Worm (Caenorhabditis elegans) whole organism, L4 larva: ENCODE measurements around the gene orc-5.

ENCODE experiments used
- R02D3.7 ChIP-seq: fragments of 150-350 bp; sonication (generic microtip); optimal IDR thresholded peaks from 3 replicates; lab custom pipeline; 2014; ENCODE audit warnings: missing biosample characterization, missing genetic modification characterization
- T20F7.1 ChIP-seq: fragments of 200-800 bp; sonication (Bioruptor generic); optimal IDR thresholded peaks from 2 replicates; lab custom pipeline; 2018; ENCODE audit warnings: mild to moderate bottlenecking, missing genetic modification characterization, missing compliant biosample characterization
- Y48G9A.11 ChIP-seq: fragments of 200-800 bp; sonication (Bioruptor generic); IDR thresholded peaks from 2 replicates; pipeline ENCODE4 v1.3.6; 2022; ENCODE audit warnings: missing genetic modification reagents, missing genetic modification characterization, missing compliant biosample characterization
- aha-1 ChIP-seq: fragments of 150-350 bp; peaks from one replicate; lab custom pipeline; 2014; ENCODE audit warnings: missing biosample characterization, missing genetic modification characterization
- ceh-44 ChIP-seq: fragments of 200-800 bp; sonication (Bioruptor generic); IDR thresholded peaks from 2 replicates; pipeline ENCODE4 v1.3.6; 2022; ENCODE audit warnings: missing genetic modification reagents, missing genetic modification characterization, missing compliant biosample characterization
- ctbp-1 ChIP-seq: fragments of 200-800 bp; sonication (Bioruptor generic); IDR thresholded peaks from 2 replicates; pipeline ENCODE4 v1.3.6; 2022; ENCODE audit warnings: missing genetic modification reagents, missing genetic modification characterization, missing compliant biosample characterization
- daf-16 ChIP-seq, 3 experiments: sonication (generic microtip); optimal IDR thresholded peaks; 2 replicates each; lab custom pipeline; 2016 to 2017; ENCODE audit warnings: missing genetic modification characterization in 3 of 3, missing genetic modification reagents in 3 of 3, mild to moderate bottlenecking in 2 of 3, missing compliant biosample characterization in 2 of 3, missing biosample characterization in 1 of 3, moderate library complexity in 1 of 3
- daf-8 ChIP-seq: fragments of 200-800 bp; sonication (Bioruptor generic); IDR thresholded peaks from 2 replicates; pipeline ENCODE4 v1.3.6; 2022; ENCODE audit warnings: missing genetic modification characterization, missing compliant biosample characterization
- dmd-6 ChIP-seq: fragments of 200-800 bp; sonication (Bioruptor generic); IDR thresholded peaks from 2 replicates; pipeline ENCODE4 v1.3.6; 2022; ENCODE audit warnings: missing genetic modification reagents, missing genetic modification characterization, missing compliant biosample characterization
- dmd-8 ChIP-seq: fragments of 200-800 bp; sonication (Bioruptor generic); IDR thresholded peaks from 2 replicates; pipeline ENCODE4 v1.3.6; 2022; ENCODE audit warnings: missing genetic modification characterization, missing compliant biosample characterization
- dpl-1 ChIP-seq: fragments of 150-350 bp; optimal IDR thresholded peaks from 2 replicates; lab custom pipeline; 2014; ENCODE audit warnings: missing biosample characterization, missing genetic modification reagents, missing genetic modification characterization
- dve-1 ChIP-seq: sonication (generic microtip); optimal IDR thresholded peaks from 2 replicates; lab custom pipeline; 2017; ENCODE audit warnings: antibody characterized with exemption, mild to moderate bottlenecking, missing genetic modification characterization, missing compliant biosample characterization; ENCODE audit not compliant: insufficient read depth
- hlh-11 ChIP-seq: fragments of 200-800 bp; sonication (Bioruptor generic); optimal IDR thresholded peaks from 2 replicates; lab custom pipeline; 2018; ENCODE audit warnings: mild to moderate bottlenecking, missing genetic modification characterization, missing compliant biosample characterization
- hlh-30 ChIP-seq: sonication (generic microtip); optimal IDR thresholded peaks from 2 replicates; lab custom pipeline; 2017; ENCODE audit warnings: antibody characterized with exemption, mild to moderate bottlenecking, missing genetic modification characterization, missing compliant biosample characterization; ENCODE audit not compliant: insufficient read depth
- hmg-1.1 ChIP-seq: fragments of 200-800 bp; sonication (Bioruptor generic); IDR thresholded peaks from 2 replicates; pipeline ENCODE4 v1.3.6; 2022; ENCODE audit warnings: missing genetic modification reagents, missing genetic modification characterization, missing compliant biosample characterization
- lin-13 ChIP-seq: fragments of 150-350 bp; optimal IDR thresholded peaks from 2 replicates; lab custom pipeline; 2014; ENCODE audit warnings: missing biosample characterization, missing genetic modification reagents, missing genetic modification characterization
- lin-15B ChIP-seq: fragments of 150-350 bp; sonication (generic microtip); optimal IDR thresholded peaks from 3 replicates; lab custom pipeline; 2014; ENCODE audit warnings: missing biosample characterization, missing genetic modification characterization
- lir-3 ChIP-seq: sonication (generic microtip); optimal IDR thresholded peaks from 2 replicates; lab custom pipeline; 2016; ENCODE audit warnings: mild to moderate bottlenecking, missing genetic modification characterization, missing compliant biosample characterization
- lsy-2 ChIP-seq, 2 experiments: fragments of 150-350 bp in 1 of 2; sonication (generic microtip) in 1 of 2; optimal IDR thresholded peaks; 2 replicates each; lab custom pipeline; 2014 to 2017; ENCODE audit warnings: missing biosample characterization in 2 of 2, missing genetic modification characterization in 2 of 2
- mdl-1 ChIP-seq, 2 experiments: fragments of 150-350 bp in 1 of 2; sonication (generic microtip) in 1 of 2; optimal IDR thresholded peaks; 2 replicates each; lab custom pipeline; 2014 to 2017; ENCODE audit warnings: missing biosample characterization in 2 of 2, missing genetic modification characterization in 2 of 2
- mes-2 ChIP-seq: sonication (generic microtip); optimal IDR thresholded peaks from 2 replicates; lab custom pipeline; 2016; ENCODE audit warnings: missing genotype, mild to moderate bottlenecking, missing genetic modification characterization, missing compliant biosample characterization; ENCODE audit not compliant: poor library complexity, severe bottlenecking
- mxl-2 ChIP-seq: fragments of 200-800 bp; sonication (Bioruptor generic); conservative IDR thresholded peaks from 2 replicates; pipeline ENCODE4 v1.3.6; 2022; ENCODE audit warnings: missing genetic modification reagents, missing genetic modification characterization, missing compliant biosample characterization
- mxl-3 ChIP-seq: fragments of 200-800 bp; sonication (Bioruptor generic); optimal IDR thresholded peaks from 2 replicates; lab custom pipeline; 2018; ENCODE audit warnings: mild to moderate bottlenecking, missing genetic modification characterization, missing compliant biosample characterization
- nhr-10 ChIP-seq: fragments of 150-350 bp; optimal IDR thresholded peaks from 2 replicates; lab custom pipeline; 2014; ENCODE audit warnings: missing biosample characterization, missing genetic modification characterization
- nhr-11 ChIP-seq: fragments of 150-350 bp; optimal IDR thresholded peaks from 2 replicates; lab custom pipeline; 2014; ENCODE audit warnings: missing biosample characterization, missing genetic modification characterization
- nhr-25 ChIP-seq: sonication (generic microtip); optimal IDR thresholded peaks from 2 replicates; lab custom pipeline; 2017; ENCODE audit warnings: missing genetic modification characterization, mild to moderate bottlenecking, missing compliant biosample characterization, antibody characterized with exemption, moderate library complexity, borderline replicate concordance; ENCODE audit not compliant: insufficient read depth
- nhr-28 ChIP-seq: fragments of 150-350 bp; optimal IDR thresholded peaks from 2 replicates; lab custom pipeline; 2014; ENCODE audit warnings: missing biosample characterization, missing genetic modification characterization
- nhr-48 ChIP-seq: sonication (generic microtip); optimal IDR thresholded peaks from 2 replicates; lab custom pipeline; 2016; ENCODE audit warnings: mild to moderate bottlenecking, missing genetic modification characterization, missing compliant biosample characterization
- nhr-6 ChIP-seq: fragments of 150-350 bp; optimal IDR thresholded peaks from 2 replicates; lab custom pipeline; 2014; ENCODE audit warnings: missing biosample characterization, missing genetic modification characterization
- pha-4 ChIP-seq, 2 experiments: fragments of 150-350 bp in 1 of 2; fragments of 200-800 bp in 1 of 2; sonication (Bioruptor generic) in 1 of 2; IDR thresholded peaks in 1 of 2; optimal IDR thresholded peaks in 1 of 2; 2 replicates each; pipeline versions ENCODE4 v1.3.6 to Lab custom; 2014 to 2022; ENCODE audit warnings: missing genetic modification characterization in 2 of 2, missing genetic modification reagents in 2 of 2, missing biosample characterization in 1 of 2, missing compliant biosample characterization in 1 of 2
- set-16 ChIP-seq: fragments of 200-800 bp; sonication (Bioruptor generic); IDR thresholded peaks from 2 replicates; pipeline ENCODE4 v1.3.6; 2022; ENCODE audit warnings: missing genetic modification reagents, missing genetic modification characterization, missing compliant biosample characterization
- snpc-4 ChIP-seq: fragments of 150-350 bp; optimal IDR thresholded peaks from 2 replicates; lab custom pipeline; 2014; ENCODE audit warnings: missing biosample characterization, missing genetic modification characterization
- spr-1 ChIP-seq: sonication (generic microtip); optimal IDR thresholded peaks from 2 replicates; lab custom pipeline; 2016; ENCODE audit warnings: mild to moderate bottlenecking, missing genetic modification characterization, missing compliant biosample characterization
- unc-130 ChIP-seq: sonication (generic microtip); optimal IDR thresholded peaks from 2 replicates; lab custom pipeline; 2016; ENCODE audit warnings: missing genetic modification reagents, missing genetic modification characterization, missing compliant biosample characterization
- unc-62 ChIP-seq, 3 experiments: fragments of 150-350 bp in 1 of 3; sonication (generic microtip); optimal IDR thresholded peaks in 2 of 3; peaks in 1 of 3; 1 replicate in 1 of 3; 2 replicates in 2 of 3; lab custom pipeline; 2014 to 2017; ENCODE audit warnings: missing biosample characterization in 3 of 3, missing genetic modification characterization in 3 of 3, missing genetic modification reagents in 3 of 3, missing genotype in 1 of 3

orc-5 gene

ce11 chrIV:10734527-10735436, at the start of gene orc-5, which contains the start of gene cyb-1:
TSS of gene orc-5 (minus strand) at chrIV:10734588.
TSS of gene cyb-1 (plus strand) at chrIV:10735216.
- TF ChIP-seq dmd-8 (GFP tag; lab: Robert Waterston, UW) (no peak), pha-4 (GFP tag; IDR thresholded peaks at IDR 0.05; lab: Robert Waterston, UW) (no peak), pha-4 (tag; optimal IDR thresholded peaks at IDR 0.05; lab: Kevin White, UChicago) (no peak), daf-8 (no peak), hlh-11 (tag; lab: Kevin White, UChicago) (peak; percentile 9), unc-62 (GFP tag; optimal IDR thresholded peaks at IDR 0.05 in 1 of 2; lab: Kevin White, UChicago) (peak in 1 of 2 experiments; percentile 92), unc-62 (tag; optimal IDR thresholded peaks at IDR 0.05; lab: Kevin White, UChicago) (no peak), T20F7.1 (GFP tag; lab: Kevin White, UChicago) (peak; percentile 99), snpc-4 (tag; lab: Kevin White, UChicago) (no peak), unc-130 (peak; percentile 0), aha-1 (tag; lab: Kevin White, UChicago) (peak; percentile 94), daf-16 (GFP tag; optimal IDR thresholded peaks at IDR 0.05; lab: Kevin White, UChicago) (no peak), daf-16 (tag; optimal IDR thresholded peaks at IDR 0.05; lab: Kevin White, UChicago) (peak; percentile 44), set-16 (GFP tag; lab: Robert Waterston, UW) (no peak), hlh-30 (peak; percentile 72), ctbp-1 (GFP tag; lab: Robert Waterston, UW) (no peak), R02D3.7 (no peak), mxl-2 (GFP tag; lab: Robert Waterston, UW) (no peak), lir-3 (no peak), lsy-2 (tag; optimal IDR thresholded peaks at IDR 0.05; lab: Kevin White, UChicago) (peak in 1 of 2 experiments; percentile 85), nhr-6 (tag; lab: Kevin White, UChicago) (peak; percentile 67), dpl-1 (GFP tag; lab: Kevin White, UChicago) (peak; percentile 96), mes-2 (tag; lab: Kevin White, UChicago) (peak; percentile 87), nhr-11 (tag; lab: Kevin White, UChicago) (no peak), Y48G9A.11 (GFP tag; lab: Robert Waterston, UW) (peak; percentile 91), dve-1 (tag; lab: Kevin White, UChicago) (no peak), mdl-1 (tag; optimal IDR thresholded peaks at IDR 0.05; lab: Kevin White, UChicago) (peak in 1 of 2 experiments; percentile 8), nhr-10 (tag; lab: Kevin White, UChicago) (no peak), lin-13 (GFP tag; lab: Kevin White, UChicago) (peak; percentile 21), lin-15B (tag; lab: Kevin White, UChicago) (peak; percentile 39), hmg-1.1 (GFP tag; lab: Robert Waterston, UW) (peak; percentile 51), dmd-6 (GFP tag; lab: Robert Waterston, UW) (peak; percentile 22; the same call in 1 of the 2 replicates), spr-1 (no peak)

ce11 chrIV:10784085-10784484, 49.7 kb upstream of the orc-5 start:
- TF ChIP-seq nhr-28 (tag; lab: Kevin White, UChicago) (peak; percentile 62), nhr-48 (peak; percentile 72), mxl-3 (GFP tag; lab: Kevin White, UChicago) (peak; percentile 56), dpl-1 (GFP tag; lab: Kevin White, UChicago) (no peak), ceh-44 (GFP tag; lab: Robert Waterston, UW) (no peak), nhr-25 (tag; lab: Kevin White, UChicago) (peak; percentile 20), hlh-11 (tag; lab: Kevin White, UChicago) (peak; percentile 51), unc-62 (GFP tag; optimal IDR thresholded peaks at IDR 0.05 in 1 of 2; lab: Kevin White, UChicago) (peak in 1 of 2 experiments; percentile 54), unc-62 (tag; optimal IDR thresholded peaks at IDR 0.05; lab: Kevin White, UChicago) (no peak), mdl-1 (tag; optimal IDR thresholded peaks at IDR 0.05; lab: Kevin White, UChicago) (peak in 1 of 2 experiments; percentile 64)
